Worm (Caenorhabditis elegans) whole organism, mixed stage, embryonic: ENCODE measurements around the gene F08D12.15.

ENCODE experiments used
- cnd-1 ChIP-seq: fragments of 200-800 bp; sonication (Bioruptor generic); optimal IDR thresholded peaks from 2 replicates; lab custom pipeline; 2018; ENCODE audit warnings: mild to moderate bottlenecking, missing genetic modification characterization, missing compliant biosample characterization
- elt-1 ChIP-seq: sonication (generic microtip); optimal IDR thresholded peaks from 2 replicates; lab custom pipeline; 2017; ENCODE audit warnings: missing genetic modification characterization, mild to moderate bottlenecking, missing compliant biosample characterization, antibody characterized with exemption, moderate library complexity, borderline replicate concordance; ENCODE audit not compliant: insufficient read depth
- elt-3 ChIP-seq: fragments of 150-350 bp; optimal IDR thresholded peaks from 2 replicates; lab custom pipeline; 2014; ENCODE audit warnings: missing biosample characterization, missing genetic modification characterization
- lsy-2 ChIP-seq: fragments of 150-350 bp; optimal IDR thresholded peaks from 2 replicates; lab custom pipeline; 2014; ENCODE audit warnings: missing biosample characterization, missing genetic modification characterization
- mep-1 ChIP-seq: fragments of 150-350 bp; optimal IDR thresholded peaks from 2 replicates; lab custom pipeline; 2017; ENCODE audit warnings: missing biosample characterization, missing genetic modification reagents, missing genetic modification characterization, inconsistent platforms
- nhr-12 ChIP-seq: fragments of 150-350 bp; optimal IDR thresholded peaks from 2 replicates; lab custom pipeline; 2014; ENCODE audit warnings: missing biosample characterization, missing genetic modification characterization
- nhr-237 ChIP-seq: fragments of 150-350 bp; optimal IDR thresholded peaks from 2 replicates; lab custom pipeline; 2014; ENCODE audit warnings: missing biosample characterization, missing genetic modification characterization
- nhr-28 ChIP-seq: fragments of 150-350 bp; optimal IDR thresholded peaks from 2 replicates; lab custom pipeline; 2014; ENCODE audit warnings: missing biosample characterization, missing genetic modification characterization
- nhr-76 ChIP-seq: sonication (generic microtip); optimal IDR thresholded peaks from 2 replicates; lab custom pipeline; 2017; ENCODE audit warnings: missing biosample characterization, missing genetic modification characterization
- pha-4 ChIP-seq: fragments of 150-350 bp; optimal IDR thresholded peaks from 2 replicates; lab custom pipeline; 2018; ENCODE audit warnings: missing biosample characterization, missing genetic modification reagents, missing genetic modification characterization
- sptf-1 ChIP-seq: sonication (generic microtip); optimal IDR thresholded peaks from 2 replicates; lab custom pipeline; 2017; ENCODE audit warnings: mild to moderate bottlenecking, missing genetic modification characterization, moderate library complexity, missing compliant biosample characterization
- unc-62 ChIP-seq: fragments of 150-350 bp; optimal IDR thresholded peaks from 2 replicates; lab custom pipeline; 2014; ENCODE audit warnings: missing biosample characterization, missing genetic modification reagents, missing genetic modification characterization

ce11 chrII:2751278-2751677 lies 15.2 kb upstream of the F08D12.15 start:
- no peak for TF ChIP-seq pha-4 (tag; lab: Kevin White, UChicago)
- TF ChIP-seq elt-1 (tag; lab: Kevin White, UChicago), result no peak
- TF ChIP-seq cnd-1 (tag; lab: Kevin White, UChicago), result no peak
- no peak for TF ChIP-seq nhr-76 (tag; lab: Kevin White, UChicago)
- TF ChIP-seq nhr-237, result no peak
- TF ChIP-seq lsy-2 (tag; lab: Kevin White, UChicago), result no peak
- no peak for TF ChIP-seq nhr-28 (tag; lab: Kevin White, UChicago)
- TF ChIP-seq mep-1 (tag; lab: Kevin White, UChicago), result no peak
- TF ChIP-seq sptf-1, result no peak
- TF ChIP-seq unc-62, result no peak
- TF ChIP-seq nhr-12 (tag; lab: Kevin White, UChicago), result no peak
- no peak for TF ChIP-seq elt-3 (tag; lab: Kevin White, UChicago)
